Worm (Caenorhabditis elegans) whole organism, L1 larva: ENCODE measurements around the gene spe-36.

Source experiments
- nhr-77 ChIP-seq: fragments of 150-350 bp; optimal IDR thresholded peaks from 2 replicates; lab custom pipeline; 2014; ENCODE audit warnings: missing biosample characterization, missing genetic modification characterization
- nhr-85 ChIP-seq: sonication (generic microtip); peaks from one replicate; lab custom pipeline; 2016; ENCODE audit warnings: missing genetic modification characterization, inconsistent platforms, missing compliant biosample characterization
- skn-1 ChIP-seq: fragments of 150-350 bp; optimal IDR thresholded peaks from 2 replicates; lab custom pipeline; 2014; ENCODE audit warnings: missing biosample characterization, missing genetic modification characterization

DNA sequence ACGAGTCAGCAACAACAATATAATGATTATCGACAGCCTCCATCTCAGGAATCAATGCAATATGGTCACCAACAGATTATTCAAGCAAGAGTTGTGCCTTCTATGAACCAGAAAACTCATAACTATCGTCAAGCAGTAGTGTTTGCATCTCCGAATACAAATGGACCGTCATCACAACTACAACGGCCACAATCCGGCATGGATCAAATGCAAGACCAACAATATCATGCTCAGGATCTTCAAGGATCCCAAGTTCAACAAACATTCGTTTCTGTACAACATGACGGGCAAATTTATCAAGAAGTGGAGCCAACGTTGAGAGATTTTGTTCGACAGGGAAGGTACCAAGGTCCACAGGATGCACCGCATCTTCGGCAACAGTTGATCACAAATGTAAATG is 5.0 kb upstream of the spe-36 start:
- TF ChIP-seq nhr-77, result no peak
- no peak for TF ChIP-seq nhr-85 (tag; lab: Kevin White, UChicago)
- no peak for TF ChIP-seq skn-1 (tag; lab: Kevin White, UChicago)
